Worm (Caenorhabditis elegans): ENCODE data around the gene spch-1.
A peak's percentile ranks its signal among the peaks of the same experiment; 100 is the strongest.

The spch-1 gene

DNA sequence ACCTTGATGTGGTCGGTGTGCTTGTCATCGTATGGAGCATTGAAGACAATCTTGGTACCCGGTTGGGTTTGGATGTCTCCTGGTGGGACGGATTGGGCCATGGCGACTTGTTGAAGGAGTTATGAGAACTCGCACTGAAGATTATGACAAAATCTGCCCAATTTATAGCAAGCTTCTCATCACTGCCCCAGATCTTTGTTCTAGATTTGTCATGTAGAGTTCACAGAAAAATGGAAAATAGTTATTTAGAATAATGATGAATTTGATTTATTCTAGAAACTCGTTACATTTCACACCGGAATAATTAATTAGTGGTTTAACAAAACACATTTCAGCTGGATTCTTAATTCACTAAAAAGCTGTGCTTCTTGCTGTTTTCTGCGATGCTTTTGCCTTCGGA lies 32.3 kb upstream of the spch-1 start, which contains the start of gene msp-38:
Gene msp-38 (minus strand): TSS at position 101 of the 400 bp plus-strand sequence.
- no peak for TF ChIP-seq med-1 (GFP tag; optimal IDR thresholded peaks at IDR 0.05; ENCODE audit: insufficient read depth)
- TF ChIP-seq klf-2 (GFP tag; conservative IDR thresholded peaks at IDR 0.05): no peak
- TF ChIP-seq cog-1 (tag; optimal IDR thresholded peaks at IDR 0.05): no peak
- TF ChIP-seq ztf-23 (GFP tag; IDR thresholded peaks at IDR 0.05): no peak
- TF ChIP-seq tab-1 (GFP tag; IDR thresholded peaks at IDR 0.05): no peak
- TF ChIP-seq ref-1 (GFP tag; conservative IDR thresholded peaks at IDR 0.05): no peak
- TF ChIP-seq ztf-29 (GFP tag; IDR thresholded peaks at IDR 0.05): no peak
- no peak for TF ChIP-seq flt-1 (GFP tag; IDR thresholded peaks at IDR 0.05)
- no peak for TF ChIP-seq T22C8.4 (GFP tag; IDR thresholded peaks at IDR 0.05)

DNA sequence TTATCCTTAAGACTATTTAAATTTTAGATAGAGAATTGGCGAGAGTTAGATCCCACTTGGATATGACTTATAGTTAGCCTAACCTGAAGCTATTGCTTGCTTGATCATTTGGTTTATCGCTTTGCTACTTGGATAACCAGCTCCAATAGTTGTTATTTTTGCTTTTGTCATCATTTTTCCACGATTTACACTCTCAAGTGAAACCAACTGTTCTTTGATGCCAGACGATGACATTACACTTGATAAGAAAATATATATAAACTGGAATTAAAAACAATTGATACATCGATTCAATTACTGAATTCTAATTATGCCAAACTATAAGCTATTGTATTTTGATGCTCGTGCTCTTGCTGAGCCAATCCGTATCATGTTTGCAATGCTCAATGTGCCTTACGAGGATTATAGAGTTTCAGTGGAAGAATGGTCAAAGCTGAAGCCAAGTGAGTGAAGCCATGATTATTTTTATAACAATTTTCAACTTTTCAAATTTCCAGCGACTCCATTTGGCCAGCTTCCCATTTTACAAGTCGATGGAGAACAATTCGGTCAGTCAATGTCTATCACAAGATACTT lies 30.7 kb upstream of the spch-1 start, which contains the start of the genes gst-2, gst-4 and dhs-12:
Gene gst-2 (minus strand): TSS at position 132 of the 576 bp plus-strand sequence.
Gene gst-4 (plus strand): TSS at position 296 of the 576 bp plus-strand sequence.
Gene dhs-12 (plus strand): TSS at position 526 of the 576 bp plus-strand sequence.
- TF ChIP-seq T22C8.4 (GFP tag; IDR thresholded peaks at IDR 0.05) (no peak), flt-1 (GFP tag; IDR thresholded peaks at IDR 0.05) (no peak), klf-2 (GFP tag; conservative IDR thresholded peaks at IDR 0.05) (no peak), ztf-29 (GFP tag; IDR thresholded peaks at IDR 0.05) (no peak), med-1 (GFP tag; optimal IDR thresholded peaks at IDR 0.05; ENCODE audit: insufficient read depth) (no peak), ztf-23 (GFP tag; IDR thresholded peaks at IDR 0.05) (no peak), ref-1 (GFP tag; conservative IDR thresholded peaks at IDR 0.05) (no peak), cog-1 (tag; optimal IDR thresholded peaks at IDR 0.05) (no peak), tab-1 (GFP tag; IDR thresholded peaks at IDR 0.05) (no peak)

- TF ChIP-seq klf-2 (GFP tag; conservative IDR thresholded peaks at IDR 0.05) (no peak), cog-1 (tag; optimal IDR thresholded peaks at IDR 0.05) (no peak), ztf-29 (GFP tag; IDR thresholded peaks at IDR 0.05) (no peak), ztf-23 (GFP tag; IDR thresholded peaks at IDR 0.05) (no peak), flt-1 (GFP tag; IDR thresholded peaks at IDR 0.05) (no peak), ref-1 (GFP tag; conservative IDR thresholded peaks at IDR 0.05) (no peak), med-1 (GFP tag; optimal IDR thresholded peaks at IDR 0.05; ENCODE audit: insufficient read depth) (no peak), tab-1 (GFP tag; IDR thresholded peaks at IDR 0.05) (no peak)
Observed at ce11 chrIV:10140143-10140542, 28.8 kb upstream of the spch-1 start, which contains the start of gene gst-3. Gene gst-3 (minus strand): TSS chrIV:10140243.

DNA sequence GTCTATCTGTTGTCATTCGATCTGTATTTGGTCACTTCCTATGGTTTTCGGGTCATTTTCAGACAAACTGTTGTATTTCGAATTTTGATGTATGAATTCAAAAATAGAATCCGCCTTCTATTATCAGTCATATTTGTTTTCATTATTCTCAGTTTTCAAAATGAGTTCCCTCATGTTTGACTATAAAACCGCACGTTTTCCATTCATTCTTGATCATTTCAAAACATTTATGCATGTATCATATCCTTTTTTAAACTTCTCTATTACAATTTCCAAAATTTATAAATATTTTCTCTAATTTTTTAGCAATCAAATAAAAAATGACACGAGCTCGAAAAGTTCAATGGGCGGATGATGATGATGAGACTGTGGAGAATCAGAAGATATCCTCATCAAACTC lies 26.5 kb upstream of the spch-1 start, which contains the start of gene K08F4.12:
Gene K08F4.12 (plus strand): TSS at position 301 of the 400 bp plus-strand sequence.
- TF ChIP-seq tab-1 (GFP tag; IDR thresholded peaks at IDR 0.05): no peak
- TF ChIP-seq cog-1 (tag; optimal IDR thresholded peaks at IDR 0.05): no peak
- TF ChIP-seq ref-1 (GFP tag; conservative IDR thresholded peaks at IDR 0.05): no peak
- no peak for TF ChIP-seq med-1 (GFP tag; optimal IDR thresholded peaks at IDR 0.05; ENCODE audit: insufficient read depth)
- no peak for TF ChIP-seq T22C8.4 (GFP tag; IDR thresholded peaks at IDR 0.05)
- TF ChIP-seq klf-2 (GFP tag; conservative IDR thresholded peaks at IDR 0.05): no peak
- no peak for TF ChIP-seq flt-1 (GFP tag; IDR thresholded peaks at IDR 0.05)
- no peak for TF ChIP-seq ztf-23 (GFP tag; IDR thresholded peaks at IDR 0.05)
- no peak for TF ChIP-seq ztf-29 (GFP tag; IDR thresholded peaks at IDR 0.05)

DNA sequence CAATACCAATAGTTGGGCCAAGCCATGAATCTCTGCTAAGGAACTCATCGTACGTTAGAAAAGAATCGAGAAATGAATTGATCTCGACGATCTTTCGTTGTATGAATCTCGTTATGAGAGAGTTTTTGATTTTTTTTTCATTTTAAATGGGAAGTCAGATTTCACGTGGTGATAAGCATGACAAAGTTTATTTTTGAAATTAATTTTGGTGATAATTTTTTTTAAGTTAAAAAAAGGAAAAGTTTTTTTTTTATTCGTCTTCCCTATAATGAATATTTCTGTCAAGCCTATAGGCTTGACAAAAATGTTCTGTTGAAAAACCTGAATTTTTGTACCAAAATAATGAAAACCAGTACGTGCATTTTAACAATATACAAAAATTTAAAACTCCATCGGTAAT lies 24.5 kb upstream of the spch-1 start, which contains the start of gene K08F4.5:
Gene K08F4.5 (minus strand): TSS at position 101 of the 400 bp plus-strand sequence.
- TF ChIP-seq ztf-29 (GFP tag; IDR thresholded peaks at IDR 0.05) (no peak), T22C8.4 (GFP tag; IDR thresholded peaks at IDR 0.05) (no peak), klf-2 (GFP tag; conservative IDR thresholded peaks at IDR 0.05) (no peak), med-1 (GFP tag; optimal IDR thresholded peaks at IDR 0.05; ENCODE audit: insufficient read depth) (no peak), ref-1 (GFP tag; conservative IDR thresholded peaks at IDR 0.05) (no peak)

DNA sequence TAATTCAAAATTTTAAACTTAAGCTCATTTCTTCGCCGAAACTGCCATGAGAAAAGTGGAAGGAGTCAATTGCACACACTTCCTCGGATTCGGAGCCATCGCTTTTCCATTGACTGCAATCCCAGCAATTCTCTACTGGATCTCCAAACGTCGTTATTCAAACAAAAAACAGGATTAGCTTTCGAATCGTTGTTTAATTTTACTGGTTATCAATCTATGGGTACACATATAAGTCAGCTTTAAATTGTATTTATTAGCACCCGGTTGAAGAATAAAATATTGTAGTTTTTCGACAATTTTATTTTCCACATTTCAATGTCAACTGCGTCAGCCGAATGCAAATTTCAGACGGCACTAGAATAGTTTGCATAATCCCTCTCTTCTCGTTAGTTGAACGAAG lies 18.6 kb upstream of the spch-1 start, which contains the start of gene glt-3:
Gene glt-3 (plus strand): TSS at position 301 of the 400 bp plus-strand sequence.
- TF ChIP-seq tab-1 (GFP tag; IDR thresholded peaks at IDR 0.05) (no peak), ztf-23 (GFP tag; IDR thresholded peaks at IDR 0.05) (no peak), med-1 (GFP tag; optimal IDR thresholded peaks at IDR 0.05; ENCODE audit: insufficient read depth) (no peak), ref-1 (GFP tag; conservative IDR thresholded peaks at IDR 0.05) (no peak), ztf-29 (GFP tag; IDR thresholded peaks at IDR 0.05) (no peak), klf-2 (GFP tag; conservative IDR thresholded peaks at IDR 0.05) (no peak), flt-1 (GFP tag; IDR thresholded peaks at IDR 0.05) (no peak), T22C8.4 (GFP tag; IDR thresholded peaks at IDR 0.05) (no peak), cog-1 (tag; optimal IDR thresholded peaks at IDR 0.05) (no peak)

ce11 chrIV:10128906-10129386 lies 17.6 kb upstream of the spch-1 start, which contains the start of the genes gtbp-1 and K08F4.3:
Gene gtbp-1 (minus strand): TSS chrIV:10128956.
Gene K08F4.3 (plus strand): TSS chrIV:10129257.
- TF ChIP-seq ztf-23 (GFP tag; IDR thresholded peaks at IDR 0.05) (peak; percentile 50; the same call in 1 of the 2 replicates), cog-1 (tag; optimal IDR thresholded peaks at IDR 0.05) (no peak)

- TF ChIP-seq med-1 (GFP tag; optimal IDR thresholded peaks at IDR 0.05; ENCODE audit: insufficient read depth) (no peak), cog-1 (tag; optimal IDR thresholded peaks at IDR 0.05) (no peak), ref-1 (GFP tag; conservative IDR thresholded peaks at IDR 0.05) (no peak), flt-1 (GFP tag; IDR thresholded peaks at IDR 0.05) (no peak), ztf-23 (GFP tag; IDR thresholded peaks at IDR 0.05) (no peak), klf-2 (GFP tag; conservative IDR thresholded peaks at IDR 0.05) (no peak), T22C8.4 (GFP tag; IDR thresholded peaks at IDR 0.05) (no peak), ztf-29 (GFP tag; IDR thresholded peaks at IDR 0.05) (no peak), tab-1 (GFP tag; IDR thresholded peaks at IDR 0.05) (no peak)
Observed at ce11 chrIV:10128446-10128845, 17.1 kb upstream of the spch-1 start.

DNA sequence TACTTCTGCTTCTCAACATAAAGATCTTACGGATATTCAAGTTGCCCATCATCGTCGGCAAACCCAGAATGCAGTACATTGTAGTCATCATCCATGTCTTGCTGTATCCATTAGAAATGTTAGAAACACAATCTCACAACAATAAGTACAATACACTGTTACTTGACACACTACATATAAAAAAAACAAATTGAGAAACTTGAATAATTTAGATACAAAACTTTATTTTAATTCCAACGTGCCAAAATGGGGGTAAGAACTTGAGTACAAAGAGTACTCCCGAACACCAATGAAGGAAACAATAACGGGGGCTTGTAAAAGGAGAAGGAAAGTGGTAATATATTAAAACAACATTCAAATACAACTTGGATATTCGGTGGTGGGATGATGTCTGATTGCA lies 15.2 kb upstream of the spch-1 start, which contains the start of gene ctf-18:
Gene ctf-18 (minus strand): TSS at position 101 of the 400 bp plus-strand sequence.
- TF ChIP-seq flt-1 (GFP tag; IDR thresholded peaks at IDR 0.05) (no peak), T22C8.4 (GFP tag; IDR thresholded peaks at IDR 0.05) (no peak), tab-1 (GFP tag; IDR thresholded peaks at IDR 0.05) (no peak), cog-1 (tag; optimal IDR thresholded peaks at IDR 0.05) (no peak)
